Worm (Caenorhabditis elegans) whole organism, early embryonic: ENCODE measurements around the gene cyp-13A7.

Experiments
- B0310.2 ChIP-seq: sonication (generic microtip); optimal IDR thresholded peaks from 2 replicates; lab custom pipeline; 2016; ENCODE audit warnings: mild to moderate bottlenecking, missing genetic modification characterization, missing compliant biosample characterization
- ama-1 ChIP-seq: fragments of 150-350 bp; optimal IDR thresholded peaks from 2 replicates; lab custom pipeline; 2014
- tbx-37 ChIP-seq: fragments of 200-800 bp; sonication (Bioruptor generic); conservative IDR thresholded peaks from 2 replicates; pipeline ENCODE4 v1.3.6; 2022; ENCODE audit warnings: missing genetic modification reagents, missing genetic modification characterization, missing compliant biosample characterization

DNA sequence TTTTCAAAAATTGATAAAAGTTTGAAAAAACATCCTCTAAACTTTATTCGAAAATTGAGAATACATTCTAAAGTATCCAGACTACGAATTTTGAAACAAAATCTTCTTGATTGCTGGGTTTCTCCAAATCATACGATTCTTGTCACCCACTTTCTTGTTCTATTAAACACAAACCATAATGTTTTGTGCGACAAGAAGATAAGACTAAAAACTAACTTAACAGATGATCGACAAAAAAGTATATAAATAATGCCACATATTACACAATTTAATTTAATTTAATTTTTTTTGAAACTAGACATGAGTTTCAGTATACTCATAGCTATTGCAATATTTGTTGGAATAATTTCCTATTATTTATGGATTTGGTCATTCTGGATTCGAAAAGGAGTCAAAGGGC is at the start of gene cyp-13A7:
- TF ChIP-seq ama-1 (lab: Kevin White, UChicago) (no peak), tbx-37 (GFP tag; lab: Robert Waterston, UW) (no peak), B0310.2 (tag; lab: Kevin White, UChicago) (no peak)
